Worm (Caenorhabditis elegans): ENCODE results near the gene F58E6.5.
A peak's percentile ranks its signal among the peaks of the same experiment; 100 is the strongest.

F58E6.5 gene

ce11 chrV:9706592-9706991, 47.8 kb downstream of the F58E6.5 start:
- TF ChIP-seq egl-27 (tag; optimal IDR thresholded peaks at IDR 0.05): no peak
- TF ChIP-seq lin-13 (GFP tag; optimal IDR thresholded peaks at IDR 0.05): no peak
- TF ChIP-seq ceh-16 (tag; optimal IDR thresholded peaks at IDR 0.05): no peak
- no peak for TF ChIP-seq mdl-1 (tag; optimal IDR thresholded peaks at IDR 0.05)
- no peak for TF ChIP-seq sma-3 (GFP tag; optimal IDR thresholded peaks at IDR 0.05)
- TF ChIP-seq Y55F3AM.14 (GFP tag; optimal IDR thresholded peaks at IDR 0.05): no peak
- TF ChIP-seq blmp-1 (tag; optimal IDR thresholded peaks at IDR 0.05; ENCODE audit: insufficient read depth): no peak
- TF ChIP-seq ZK546.5 (tag; optimal IDR thresholded peaks at IDR 0.05): no peak
- TF ChIP-seq nhr-25 (tag; optimal IDR thresholded peaks at IDR 0.05): no peak
- TF ChIP-seq ztf-4 (tag; optimal IDR thresholded peaks at IDR 0.05): no peak
- TF ChIP-seq zag-1 (tag; optimal IDR thresholded peaks at IDR 0.05): no peak
- TF ChIP-seq ztf-11 (tag; optimal IDR thresholded peaks at IDR 0.05): no peak
- TF ChIP-seq mbf-1 (tag; optimal IDR thresholded peaks at IDR 0.05): no peak
- TF ChIP-seq F13H6.1 (tag; optimal IDR thresholded peaks at IDR 0.05): no peak
- no peak for TF ChIP-seq aly-2 (tag; optimal IDR thresholded peaks at IDR 0.05)
- TF ChIP-seq C34F6.9 (tag; optimal IDR thresholded peaks at IDR 0.05): no peak
- no peak for TF ChIP-seq nhr-77 (tag; optimal IDR thresholded peaks at IDR 0.05)
- TF ChIP-seq ama-1 (optimal IDR thresholded peaks at IDR 0.05): no peak

- no peak for TF ChIP-seq ama-1 (optimal IDR thresholded peaks at IDR 0.05)
- TF ChIP-seq zag-1 (tag; optimal IDR thresholded peaks at IDR 0.05): peak; percentile 79
- TF ChIP-seq lin-11 (tag; optimal IDR thresholded peaks at IDR 0.05): peak; percentile 20
- no peak for TF ChIP-seq alr-1 (tag; optimal IDR thresholded peaks at IDR 0.05)
- TF ChIP-seq sem-4 (tag; optimal IDR thresholded peaks at IDR 0.05): peak; percentile 55
- peak in 1 of 2 experiments; percentile 22 for TF ChIP-seq mdl-1 (tag; optimal IDR thresholded peaks at IDR 0.05)
- no peak for TF ChIP-seq nhr-11 (tag; optimal IDR thresholded peaks at IDR 0.05)
- TF ChIP-seq C34F6.9 (tag; optimal IDR thresholded peaks at IDR 0.05): peak; percentile 74
- TF ChIP-seq crh-2 (tag; optimal IDR thresholded peaks at IDR 0.05): peak; percentile 58
- peak; percentile 42 for TF ChIP-seq nhr-25 (tag; optimal IDR thresholded peaks at IDR 0.05)
- TF ChIP-seq unc-55 (GFP tag; optimal IDR thresholded peaks at IDR 0.05): peak; percentile 90
- TF ChIP-seq sma-9 (GFP tag; optimal IDR thresholded peaks at IDR 0.05): peak; percentile 32
- TF ChIP-seq sma-9 (tag; optimal IDR thresholded peaks at IDR 0.05): no peak
- peak; percentile 52 for TF ChIP-seq F13H6.1 (tag; optimal IDR thresholded peaks at IDR 0.05)
- peak; percentile 83 for TF ChIP-seq nhr-129 (tag; optimal IDR thresholded peaks at IDR 0.05)
- peak in 1 of 2 experiments; percentile 55 for TF ChIP-seq lsy-2 (tag; optimal IDR thresholded peaks at IDR 0.05)
- TF ChIP-seq lin-13 (GFP tag; optimal IDR thresholded peaks at IDR 0.05): peak; percentile 18
- no peak for TF ChIP-seq elt-1 (tag; optimal IDR thresholded peaks at IDR 0.05)
- TF ChIP-seq gmeb-1 (tag; optimal IDR thresholded peaks at IDR 0.05): no peak
- TF ChIP-seq lin-39 (tag; optimal IDR thresholded peaks at IDR 0.05): no peak
- TF ChIP-seq fos-1 (tag; optimal IDR thresholded peaks at IDR 0.05): peak; percentile 41
- peak; percentile 57 for TF ChIP-seq blmp-1 (tag; optimal IDR thresholded peaks at IDR 0.05; ENCODE audit: insufficient read depth)
These were observed 50.0 kb downstream of the F58E6.5 start for ce11 chrV:9704399-9704798.

ce11 chrV:9703549-9703948, 50.8 kb downstream of the F58E6.5 start:
- TF ChIP-seq nhr-6 (tag; optimal IDR thresholded peaks at IDR 0.05) (no peak), aly-2 (tag; optimal IDR thresholded peaks at IDR 0.05) (no peak), lsy-2 (tag; optimal IDR thresholded peaks at IDR 0.05) (no peak), ztf-4 (tag; optimal IDR thresholded peaks at IDR 0.05) (no peak), unc-39 (tag; optimal IDR thresholded peaks at IDR 0.05) (no peak), dmd-4 (tag; optimal IDR thresholded peaks at IDR 0.05) (no peak), zag-1 (tag; optimal IDR thresholded peaks at IDR 0.05) (no peak), nhr-77 (tag; optimal IDR thresholded peaks at IDR 0.05) (no peak), ama-1 (optimal IDR thresholded peaks at IDR 0.05) (no peak), C34F6.9 (tag; optimal IDR thresholded peaks at IDR 0.05) (no peak), skn-1 (tag; optimal IDR thresholded peaks at IDR 0.05) (no peak), crh-2 (tag; optimal IDR thresholded peaks at IDR 0.05) (no peak)

Measured in whole organism, L2 larva.